Worm (Caenorhabditis elegans): ENCODE data around the gene F11C1.4.

The F11C1.4 gene

DNA sequence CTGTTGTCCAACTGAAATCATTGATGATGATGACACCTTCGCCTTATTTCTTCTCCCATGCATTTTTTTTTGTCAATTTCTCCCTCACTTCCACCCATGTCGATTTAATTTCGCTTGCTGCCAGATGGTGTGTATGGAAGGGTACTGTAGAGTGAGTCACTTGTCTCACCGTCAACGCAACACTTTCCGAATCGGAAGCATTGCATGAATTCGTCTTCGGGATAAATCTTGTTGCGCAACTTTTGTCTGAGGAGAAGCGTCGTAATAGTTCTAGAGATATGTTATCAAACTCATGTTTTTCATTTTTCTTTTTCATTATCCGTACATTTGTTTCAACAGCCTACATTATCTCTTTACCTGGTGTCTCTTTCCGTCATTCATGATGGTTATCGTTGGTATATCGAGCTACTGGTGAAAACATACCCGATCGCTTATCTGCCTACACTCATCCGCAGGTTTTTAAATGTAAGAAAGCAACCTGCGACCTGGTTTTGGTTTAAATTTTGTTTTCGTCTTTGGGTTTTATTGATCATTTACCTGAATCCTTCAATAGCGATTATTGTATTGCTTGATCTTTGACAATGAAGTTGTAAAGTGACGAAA is 27.7 kb downstream of the F11C1.4 start:
- TF ChIP-seq C38D4.7 (GFP tag; optimal IDR thresholded peaks at IDR 0.05), result no peak

ce11 chrX:13005730-13006129 is 28.9 kb downstream of the F11C1.4 start:
- no peak for TF ChIP-seq gmeb-2 (tag; optimal IDR thresholded peaks at IDR 0.05)
- TF ChIP-seq hlh-15 (tag; optimal IDR thresholded peaks at IDR 0.05), result no peak
- TF ChIP-seq K02D7.2 (tag; optimal IDR thresholded peaks at IDR 0.05), result no peak
- TF ChIP-seq tbx-7 (tag; optimal IDR thresholded peaks at IDR 0.05), result no peak
- TF ChIP-seq rnt-1 (tag; optimal IDR thresholded peaks at IDR 0.05), result no peak
- no peak for TF ChIP-seq sox-4 (tag; optimal IDR thresholded peaks at IDR 0.05)

DNA sequence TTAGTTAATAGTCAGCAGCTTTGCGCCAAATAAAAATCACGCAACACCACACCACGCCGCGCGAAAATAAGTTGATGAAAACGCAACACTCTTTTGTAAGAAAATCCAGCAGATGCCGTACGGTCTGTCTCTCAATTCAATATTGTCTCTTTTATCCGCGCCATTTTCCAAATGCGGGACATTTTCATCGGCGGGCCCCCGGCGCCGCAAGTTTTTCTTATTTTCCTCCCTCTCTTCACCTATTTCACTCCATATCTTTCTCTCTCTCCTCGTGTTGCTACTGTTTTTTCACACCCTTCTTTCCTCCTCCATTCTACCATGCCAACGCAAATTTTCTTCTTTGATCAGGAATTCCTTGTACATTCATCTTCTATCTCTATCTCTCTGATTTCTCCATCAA is 29.5 kb downstream of the F11C1.4 start:
- no peak for TF ChIP-seq ceh-48 (tag; optimal IDR thresholded peaks at IDR 0.05)
- no peak for TF ChIP-seq sox-2 (GFP tag; IDR thresholded peaks at IDR 0.05)
- no peak for TF ChIP-seq elt-4 (tag; optimal IDR thresholded peaks at IDR 0.05)
- no peak for TF ChIP-seq ceh-2 (tag; optimal IDR thresholded peaks at IDR 0.05)
- no peak for TF ChIP-seq fax-1 (tag; optimal IDR thresholded peaks at IDR 0.05)
- TF ChIP-seq ahr-1 (tag; optimal IDR thresholded peaks at IDR 0.05), result no peak

- TF ChIP-seq hlh-30 (tag; optimal IDR thresholded peaks at IDR 0.05; ENCODE audit: insufficient read depth), result no peak
- TF ChIP-seq tbx-7 (tag; optimal IDR thresholded peaks at IDR 0.05), result no peak
- TF ChIP-seq ceh-48 (tag; optimal IDR thresholded peaks at IDR 0.05), result no peak
- no peak for TF ChIP-seq sdc-2 (tag; optimal IDR thresholded peaks at IDR 0.05)
- no peak for TF ChIP-seq unc-3 (GFP tag; conservative IDR thresholded peaks at IDR 0.05)
- TF ChIP-seq unc-3 (tag; optimal IDR thresholded peaks at IDR 0.05), result no peak
- TF ChIP-seq K02D7.2 (tag; optimal IDR thresholded peaks at IDR 0.05), result no peak
These were observed 29.9 kb downstream of the F11C1.4 start for ce11 chrX:13006734-13007133.

- TF ChIP-seq hlh-13 (GFP tag; optimal IDR thresholded peaks at IDR 0.05) (no peak), elt-2 (tag; optimal IDR thresholded peaks at IDR 0.05) (peak; percentile 62), ceh-31 (tag; optimal IDR thresholded peaks at IDR 0.05) (peak; percentile 17), ref-2 (tag; optimal IDR thresholded peaks at IDR 0.05) (no peak)
These were observed 31.3 kb downstream of the F11C1.4 start, which contains the start of gene nhr-25 for ce11 chrX:13007857-13008813. nhr-25 (plus strand) TSS chrX:13008493.

DNA sequence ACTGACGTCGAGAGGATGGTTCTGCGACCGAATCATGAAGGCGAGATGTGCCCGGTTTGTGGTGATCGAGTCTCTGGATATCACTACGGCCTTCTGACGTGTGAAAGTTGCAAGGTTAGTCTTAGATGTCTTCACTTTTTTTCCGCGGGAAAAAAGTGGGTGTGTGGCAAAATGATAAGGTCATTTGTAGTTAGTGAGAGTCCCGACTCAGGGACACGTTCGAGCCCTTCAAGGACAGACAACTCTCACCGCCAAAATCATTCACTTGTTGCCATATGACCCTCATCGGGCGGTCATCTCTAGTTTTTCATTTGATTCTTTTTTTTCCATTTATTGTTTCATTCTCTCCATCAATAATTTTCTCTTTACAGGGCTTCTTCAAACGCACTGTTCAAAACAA is 32.0 kb downstream of the F11C1.4 start:
- TF ChIP-seq elt-4 (tag; optimal IDR thresholded peaks at IDR 0.05), result no peak
- TF ChIP-seq ceh-45 (GFP tag; IDR thresholded peaks at IDR 0.05), result no peak
- TF ChIP-seq ceh-14 (tag; optimal IDR thresholded peaks at IDR 0.05), result no peak
- TF ChIP-seq fax-1 (tag; optimal IDR thresholded peaks at IDR 0.05), result no peak
- no peak for TF ChIP-seq madf-2 (tag; optimal IDR thresholded peaks at IDR 0.05)
- TF ChIP-seq lin-11 (tag; optimal IDR thresholded peaks at IDR 0.05), result no peak
- TF ChIP-seq sox-4 (tag; optimal IDR thresholded peaks at IDR 0.05), result no peak
- TF ChIP-seq pat-9 (tag; optimal IDR thresholded peaks at IDR 0.05), result no peak
- TF ChIP-seq pax-1 (tag; optimal IDR thresholded peaks at IDR 0.05), result no peak
- no peak for TF ChIP-seq lim-6 (tag; optimal IDR thresholded peaks at IDR 0.05)
- no peak for TF ChIP-seq ceh-31 (tag; optimal IDR thresholded peaks at IDR 0.05)
- no peak for TF ChIP-seq C08G9.2 (tag; optimal IDR thresholded peaks at IDR 0.05)
- TF ChIP-seq npax-4 (tag; optimal IDR thresholded peaks at IDR 0.05), result no peak
- no peak for TF ChIP-seq ttx-3 (tag; optimal IDR thresholded peaks at IDR 0.05)
- TF ChIP-seq unc-86 (tag; optimal IDR thresholded peaks at IDR 0.05), result no peak
- no peak for TF ChIP-seq hlh-6 (tag; optimal IDR thresholded peaks at IDR 0.05)
- no peak for TF ChIP-seq hlh-30 (tag; optimal IDR thresholded peaks at IDR 0.05; ENCODE audit: insufficient read depth)
- TF ChIP-seq K09A11.1 (tag; optimal IDR thresholded peaks at IDR 0.05; ENCODE audit: insufficient read depth), result no peak
- no peak for TF ChIP-seq ceh-48 (tag; optimal IDR thresholded peaks at IDR 0.05)
